Worm (Caenorhabditis elegans) whole organism, late embryonic: ENCODE data around the gene C07A4.2.

Experiments used
- ceh-19 ChIP-seq: fragments of 200-800 bp; sonication (Bioruptor generic); optimal IDR thresholded peaks from 2 replicates; lab custom pipeline; 2018; ENCODE audit warnings: mild to moderate bottlenecking, missing genetic modification characterization, missing compliant biosample characterization
- ceh-24 ChIP-seq: sonication (generic microtip); optimal IDR thresholded peaks from 2 replicates; lab custom pipeline; 2016; ENCODE audit warnings: mild to moderate bottlenecking, missing genetic modification characterization, missing compliant biosample characterization
- dmd-4 ChIP-seq: sonication (generic microtip); optimal IDR thresholded peaks from 2 replicates; lab custom pipeline; 2016; ENCODE audit warnings: borderline replicate concordance, missing genetic modification characterization, missing compliant biosample characterization
- nhr-11 ChIP-seq: fragments of 150-350 bp; optimal IDR thresholded peaks from 2 replicates; lab custom pipeline; 2014; ENCODE audit warnings: missing biosample characterization, missing genetic modification characterization
- nhr-232 ChIP-seq: sonication (generic microtip); optimal IDR thresholded peaks from 2 replicates; lab custom pipeline; 2016; ENCODE audit warnings: missing genetic modification characterization, missing compliant biosample characterization
- pax-1 ChIP-seq: fragments of 150-350 bp; optimal IDR thresholded peaks from 2 replicates; lab custom pipeline; 2014; ENCODE audit warnings: missing biosample characterization, missing genetic modification characterization
- ref-2 ChIP-seq: sonication (generic microtip); optimal IDR thresholded peaks from 2 replicates; lab custom pipeline; 2016; ENCODE audit warnings: missing genetic modification characterization, missing compliant biosample characterization
- sox-2 ChIP-seq: fragments of 200-800 bp; sonication (Bioruptor generic); IDR thresholded peaks from 2 replicates; pipeline ENCODE4 v1.3.6; 2022; ENCODE audit warnings: missing genetic modification reagents, missing genetic modification characterization, missing compliant biosample characterization

ce11 chrX:10172004-10172584, at the start of gene C07A4.2:
- no peak for TF ChIP-seq sox-2 (GFP tag; lab: Robert Waterston, UW)
- no peak for TF ChIP-seq nhr-232 (tag; lab: Kevin White, UChicago)
- no peak for TF ChIP-seq ceh-24 (tag; lab: Kevin White, UChicago)
- TF ChIP-seq ref-2 = no peak
- TF ChIP-seq ceh-19 (GFP tag; lab: Kevin White, UChicago) = no peak
- no peak for TF ChIP-seq dmd-4 (tag; lab: Kevin White, UChicago)
- no peak for TF ChIP-seq nhr-11 (tag; lab: Kevin White, UChicago)
- TF ChIP-seq pax-1 (tag; lab: Kevin White, UChicago) = no peak
